Worm (Caenorhabditis elegans) whole organism, L1 larva: ENCODE measurements around the gene K02A2.1.
"Not testable (repeated sequence)": the region's sequence is repeated elsewhere in the genome, so short reads cannot be mapped to it uniquely, and the experiment has no call there.

ENCODE experiments used
- aly-2 ChIP-seq: fragments of 150-350 bp; optimal IDR thresholded peaks from 2 replicates; lab custom pipeline; 2014; ENCODE audit warnings: missing biosample characterization, missing genetic modification characterization
- blmp-1 ChIP-seq: fragments of 150-350 bp; optimal IDR thresholded peaks from 2 replicates; lab custom pipeline; 2014; ENCODE audit warnings: missing biosample characterization, missing genetic modification characterization
- ceh-8 ChIP-seq: fragments of 200-800 bp; sonication (Bioruptor generic); optimal IDR thresholded peaks from 2 replicates; lab custom pipeline; 2018; ENCODE audit warnings: mild to moderate bottlenecking, missing genetic modification characterization, moderate library complexity, missing compliant biosample characterization
- ceh-82 ChIP-seq, 3 experiments: fragments of 150-350 bp in 1 of 3; sonication (generic microtip) in 2 of 3; optimal IDR thresholded peaks; 2 replicates each; lab custom pipeline; 2014 to 2017; ENCODE audit warnings: missing biosample characterization in 3 of 3, missing genetic modification characterization in 3 of 3
- ceh-88 ChIP-seq: fragments of 200-800 bp; sonication (Bioruptor generic); IDR thresholded peaks from 2 replicates; pipeline ENCODE4 v1.3.6; 2022; ENCODE audit warnings: missing genetic modification characterization, missing compliant biosample characterization
- ceh-90 ChIP-seq: sonication (generic microtip); optimal IDR thresholded peaks from 2 replicates; lab custom pipeline; 2016; ENCODE audit warnings: missing genetic modification characterization, missing compliant biosample characterization
- dpl-1 ChIP-seq, 3 experiments: fragments of 150-350 bp in 2 of 3; sonication (generic microtip) in 1 of 3; optimal IDR thresholded peaks; 2 replicates each; lab custom pipeline; 2014 to 2017; ENCODE audit warnings: missing biosample characterization in 3 of 3, missing genetic modification characterization in 3 of 3, missing genetic modification reagents in 3 of 3
- efl-1 ChIP-seq, 4 experiments: fragments of 150-350 bp; optimal IDR thresholded peaks in 3 of 4; peaks in 1 of 4; 1 replicate in 1 of 4; 2 replicates in 3 of 4; lab custom pipeline; 2014; ENCODE audit warnings: missing biosample characterization in 2 of 4, missing genetic modification characterization in 2 of 4, missing genetic modification reagents in 2 of 4
- egl-27 ChIP-seq, 2 experiments: fragments of 150-350 bp in 1 of 2; sonication (generic microtip); optimal IDR thresholded peaks; 3 replicates each; lab custom pipeline; 2017 to 2018; ENCODE audit warnings: missing biosample characterization in 2 of 2, missing genetic modification characterization in 2 of 2, missing genetic modification reagents in 2 of 2
- fkh-10 ChIP-seq: sonication (generic microtip); optimal IDR thresholded peaks from 2 replicates; lab custom pipeline; 2017; ENCODE audit warnings: missing biosample characterization, missing genetic modification reagents, missing genetic modification characterization
- grh-1 ChIP-seq: fragments of 200-800 bp; sonication (Bioruptor generic); IDR thresholded peaks from 2 replicates; pipeline ENCODE4 v1.3.6; 2022; ENCODE audit warnings: missing genetic modification reagents, missing genetic modification characterization, missing compliant biosample characterization
- hpl-2 ChIP-seq: fragments of 150-350 bp; optimal IDR thresholded peaks from 2 replicates; lab custom pipeline; 2014; ENCODE audit warnings: missing biosample characterization, missing genetic modification reagents, missing genetic modification characterization
- isw-1 ChIP-seq: fragments of 200-800 bp; sonication (Bioruptor generic); IDR thresholded peaks from 2 replicates; pipeline ENCODE4 v1.3.6; 2022; ENCODE audit warnings: missing genetic modification characterization, missing compliant biosample characterization
- lin-13 ChIP-seq: fragments of 150-350 bp; optimal IDR thresholded peaks from 2 replicates; lab custom pipeline; 2014; ENCODE audit warnings: missing biosample characterization, missing genetic modification reagents, missing genetic modification characterization
- lin-14 ChIP-seq: fragments of 200-800 bp; sonication (Bioruptor generic); optimal IDR thresholded peaks from 2 replicates; lab custom pipeline; 2018; ENCODE audit warnings: mild to moderate bottlenecking, missing genetic modification characterization, moderate library complexity, missing compliant biosample characterization
- lin-35 ChIP-seq, 2 experiments: fragments of 150-350 bp; optimal IDR thresholded peaks; 2 replicates each; lab custom pipeline; 2014; ENCODE audit warnings: missing biosample characterization in 2 of 2, missing genetic modification characterization in 2 of 2, missing genetic modification reagents in 2 of 2
- lin-39 ChIP-seq: fragments of 150-350 bp; optimal IDR thresholded peaks from 2 replicates; lab custom pipeline; 2014; ENCODE audit warnings: missing biosample characterization, missing genetic modification reagents, missing genetic modification characterization
- lir-3 ChIP-seq: sonication (generic microtip); optimal IDR thresholded peaks from 2 replicates; lab custom pipeline; 2016; ENCODE audit warnings: mild to moderate bottlenecking, missing genetic modification characterization, moderate library complexity, missing compliant biosample characterization; ENCODE audit not compliant: poor library complexity
- lsy-2 ChIP-seq, 2 experiments: fragments of 150-350 bp; optimal IDR thresholded peaks; 2 replicates each; lab custom pipeline; 2014; ENCODE audit warnings: missing biosample characterization in 2 of 2, missing genetic modification characterization in 2 of 2
- mab-9 ChIP-seq: fragments of 200-800 bp; sonication (Bioruptor generic); IDR thresholded peaks from 2 replicates; pipeline ENCODE4 v1.3.6; 2022; ENCODE audit warnings: missing genetic modification reagents, missing genetic modification characterization, missing compliant biosample characterization
- mdl-1 ChIP-seq, 2 experiments: fragments of 150-350 bp; optimal IDR thresholded peaks; 2 replicates each; lab custom pipeline; 2014 to 2017; ENCODE audit warnings: missing biosample characterization in 2 of 2, missing genetic modification characterization in 2 of 2, inconsistent platforms in 1 of 2
- mep-1 ChIP-seq: fragments of 150-350 bp; optimal IDR thresholded peaks from 2 replicates; lab custom pipeline; 2014; ENCODE audit warnings: missing biosample characterization, missing genetic modification characterization
- nhr-19 ChIP-seq: fragments of 200-800 bp; sonication (Bioruptor generic); conservative IDR thresholded peaks from 2 replicates; pipeline ENCODE4 v1.3.6; 2022; ENCODE audit warnings: missing genetic modification characterization, missing compliant biosample characterization
- nhr-20 ChIP-seq: sonication (generic microtip); optimal IDR thresholded peaks from 2 replicates; lab custom pipeline; 2016; ENCODE audit warnings: mild to moderate bottlenecking, missing genetic modification characterization, missing compliant biosample characterization
- nhr-237 ChIP-seq: fragments of 150-350 bp; optimal IDR thresholded peaks from 2 replicates; lab custom pipeline; 2014; ENCODE audit warnings: missing biosample characterization, missing genetic modification characterization
- nhr-47 ChIP-seq: sonication (generic microtip); optimal IDR thresholded peaks from 2 replicates; lab custom pipeline; 2016; ENCODE audit warnings: mild to moderate bottlenecking, missing genetic modification characterization, moderate library complexity, missing compliant biosample characterization
- nhr-71 ChIP-seq: sonication (generic microtip); optimal IDR thresholded peaks from 2 replicates; lab custom pipeline; 2016; ENCODE audit warnings: mild to moderate bottlenecking, missing genetic modification characterization, moderate library complexity, missing compliant biosample characterization
- nhr-85 ChIP-seq: sonication (generic microtip); peaks from one replicate; lab custom pipeline; 2016; ENCODE audit warnings: missing genetic modification characterization, inconsistent platforms, missing compliant biosample characterization
- nhr-90 ChIP-seq: sonication (generic microtip); optimal IDR thresholded peaks from 2 replicates; lab custom pipeline; 2016; ENCODE audit warnings: mild to moderate bottlenecking, missing genetic modification characterization, missing compliant biosample characterization; ENCODE audit not compliant: poor library complexity
- pag-3 ChIP-seq: sonication (generic microtip); optimal IDR thresholded peaks from 2 replicates; lab custom pipeline; 2017; ENCODE audit warnings: missing genetic modification characterization, mild to moderate bottlenecking, missing compliant biosample characterization, antibody characterized with exemption, borderline replicate concordance; ENCODE audit not compliant: insufficient read depth
- rnt-1 ChIP-seq: sonication (generic microtip); optimal IDR thresholded peaks from 2 replicates; lab custom pipeline; 2016; ENCODE audit warnings: mild to moderate bottlenecking, missing genetic modification characterization, moderate library complexity, missing compliant biosample characterization
- skn-1 ChIP-seq: fragments of 150-350 bp; optimal IDR thresholded peaks from 2 replicates; lab custom pipeline; 2014; ENCODE audit warnings: missing biosample characterization, missing genetic modification characterization
- snpc-4 ChIP-seq: fragments of 150-350 bp; optimal IDR thresholded peaks from 2 replicates; lab custom pipeline; 2014; ENCODE audit warnings: missing biosample characterization, missing genetic modification characterization
- snu-23 ChIP-seq: sonication (generic microtip); optimal IDR thresholded peaks from 2 replicates; lab custom pipeline; 2016; ENCODE audit warnings: missing genetic modification characterization, missing compliant biosample characterization
- swsn-7 ChIP-seq: sonication (generic microtip); optimal IDR thresholded peaks from 2 replicates; lab custom pipeline; 2016; ENCODE audit warnings: missing genetic modification characterization, missing compliant biosample characterization
- tbx-2 ChIP-seq: sonication (generic microtip); optimal IDR thresholded peaks from 2 replicates; lab custom pipeline; 2016; ENCODE audit warnings: missing genetic modification characterization, missing compliant biosample characterization
- unc-130 ChIP-seq: fragments of 150-350 bp; optimal IDR thresholded peaks from 2 replicates; lab custom pipeline; 2017; ENCODE audit warnings: missing biosample characterization, missing genetic modification characterization, inconsistent platforms
- unc-30 ChIP-seq: sonication (generic microtip); optimal IDR thresholded peaks from 2 replicates; lab custom pipeline; 2017; ENCODE audit warnings: missing biosample characterization, missing genetic modification characterization
- unc-62 ChIP-seq: fragments of 150-350 bp; optimal IDR thresholded peaks from 2 replicates; lab custom pipeline; 2014; ENCODE audit warnings: missing biosample characterization, missing genetic modification reagents, missing genetic modification characterization
- xbp-1 ChIP-seq: sonication (generic microtip); optimal IDR thresholded peaks from 2 replicates; lab custom pipeline; 2016; ENCODE audit warnings: missing genetic modification characterization, missing compliant biosample characterization
- zip-4 ChIP-seq: fragments of 200-800 bp; sonication (Bioruptor generic); optimal IDR thresholded peaks from 2 replicates; lab custom pipeline; 2018; ENCODE audit warnings: mild to moderate bottlenecking, missing genetic modification characterization, moderate library complexity, missing compliant biosample characterization
- ztf-4 ChIP-seq: fragments of 150-350 bp; optimal IDR thresholded peaks from 2 replicates; lab custom pipeline; 2014; ENCODE audit warnings: missing biosample characterization, missing genetic modification characterization

Gene K02A2.1

ce11 chrII:7434958-7435357, at the start of gene K02A2.1:
K02A2.1 (plus strand) TSS chrII:7435258.
- TF ChIP-seq ceh-90 (tag; lab: Kevin White, UChicago); lsy-2 (tag; optimal IDR thresholded peaks at IDR 0.05; lab: Kevin White, UChicago); dpl-1 (GFP tag; optimal IDR thresholded peaks at IDR 0.05; lab: Kevin White, UChicago): not testable (repeated sequence)
- TF ChIP-seq, all 84 proteins: peak for 0; not testable (repeated sequence) for 84

DNA sequence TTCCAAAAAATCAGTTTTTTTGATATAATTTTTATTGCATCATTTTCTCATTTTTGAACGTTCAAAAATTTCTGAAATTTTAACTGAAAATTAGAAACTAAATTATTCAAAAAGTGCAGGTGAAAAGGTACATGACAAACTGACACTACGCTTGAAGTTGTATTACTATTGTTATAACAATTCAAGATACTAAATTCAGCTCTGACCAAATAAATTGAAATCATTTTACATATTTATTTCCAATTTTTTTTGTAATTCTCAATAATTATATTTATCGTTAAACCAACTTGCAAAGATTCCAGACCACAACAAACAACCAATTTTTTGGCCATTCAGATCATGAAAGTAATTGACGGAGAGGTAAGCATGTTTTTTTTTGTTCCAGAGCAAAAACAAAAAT, 49.6 kb upstream of the K02A2.1 start, which contains the start of gene sre-3:
Gene sre-3, plus strand, starts transcription at position 301 of the 400 bp plus-strand sequence.
- TF ChIP-seq zip-4 (GFP tag; lab: Kevin White, UChicago) (no peak), ztf-4 (tag; lab: Kevin White, UChicago) (no peak), isw-1 (GFP tag; lab: Robert Waterston, UW) (no peak), lir-3 (tag; lab: Kevin White, UChicago) (no peak), unc-30 (tag; lab: Kevin White, UChicago) (no peak), xbp-1 (tag; lab: Kevin White, UChicago) (no peak), unc-62 (no peak), unc-130 (tag; lab: Kevin White, UChicago) (no peak)

ce11 chrII:7390335-7390734, 44.7 kb upstream of the K02A2.1 start:
- TF ChIP-seq nhr-85 (peak; percentile 37), ceh-88 (GFP tag; lab: Robert Waterston, UW) (no peak), lin-14 (GFP tag; lab: Kevin White, UChicago) (peak; percentile 5), nhr-237 (tag; lab: Kevin White, UChicago) (no peak)

DNA sequence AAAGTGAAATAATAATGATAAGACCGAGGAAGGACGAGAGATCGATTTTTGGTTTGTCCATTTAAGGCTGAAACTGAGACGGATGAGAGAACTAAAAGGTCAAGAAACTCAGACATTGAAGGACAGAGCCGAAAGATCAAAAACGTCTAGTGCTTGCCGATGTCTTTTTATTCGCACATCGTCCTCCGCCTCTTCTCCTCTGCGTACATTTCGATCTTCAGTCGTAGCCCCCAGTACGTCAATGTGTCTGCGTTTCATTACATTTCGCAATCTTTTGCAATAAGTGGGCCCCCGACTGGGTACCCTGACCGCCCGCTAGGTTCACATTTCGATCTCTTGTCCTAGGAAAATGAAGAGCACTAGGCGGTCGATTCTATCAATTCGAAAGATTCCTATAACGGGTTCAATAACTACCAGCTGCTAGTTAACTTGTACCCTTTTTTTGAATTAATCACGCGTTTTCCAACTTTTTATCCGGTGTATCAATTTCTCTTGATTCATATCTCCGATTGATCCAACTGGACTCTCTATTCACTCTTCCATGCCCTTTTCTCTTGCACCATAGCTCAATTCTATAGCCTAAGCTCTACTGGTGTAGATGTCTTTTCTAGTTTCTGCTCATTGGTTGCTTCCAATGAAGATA, 42.9 kb upstream of the K02A2.1 start:
- TF ChIP-seq nhr-85 (peak; percentile 82), isw-1 (GFP tag; lab: Robert Waterston, UW) (peak; percentile 24; the same call in 1 of the 2 replicates), zip-4 (GFP tag; lab: Kevin White, UChicago) (peak; percentile 75), rnt-1 (tag; lab: Kevin White, UChicago) (peak; percentile 38), nhr-90 (tag; lab: Kevin White, UChicago) (peak; percentile 33), hpl-2 (GFP tag; lab: Kevin White, UChicago) (no peak), nhr-20 (tag; lab: Kevin White, UChicago) (peak; percentile 66), fkh-10 (GFP tag; lab: Kevin White, UChicago) (no peak), nhr-19 (GFP tag; lab: Robert Waterston, UW) (peak; percentile 32; the same call in 1 of the 2 replicates), nhr-237 (tag; lab: Kevin White, UChicago) (peak; percentile 53), ceh-82 (tag; optimal IDR thresholded peaks at IDR 0.05; lab: Kevin White, UChicago) (peak; percentile 50 to 76 (median 71)), xbp-1 (tag; lab: Kevin White, UChicago) (peak; percentile 53), grh-1 (GFP tag; lab: Robert Waterston, UW) (no peak), aly-2 (tag; lab: Kevin White, UChicago) (no peak), mep-1 (tag; lab: Kevin White, UChicago) (no peak), lin-13 (no peak), egl-27 (tag; optimal IDR thresholded peaks at IDR 0.05; lab: Kevin White, UChicago) (peak; percentile 46 to 68), lin-35 (GFP tag; optimal IDR thresholded peaks at IDR 0.05; lab: Kevin White, UChicago) (peak; percentile 34 to 44), mdl-1 (tag; optimal IDR thresholded peaks at IDR 0.05; lab: Kevin White, UChicago) (peak in 1 of 2 experiments; percentile 42), nhr-71 (peak; percentile 77), mab-9 (no peak), lsy-2 (tag; optimal IDR thresholded peaks at IDR 0.05; lab: Kevin White, UChicago) (peak; percentile 6 to 69), ceh-8 (no peak), snu-23 (GFP tag; lab: Kevin White, UChicago) (peak; percentile 67), pag-3 (tag; lab: Kevin White, UChicago) (no peak), skn-1 (tag; lab: Kevin White, UChicago) (peak; percentile 76), lin-14 (GFP tag; lab: Kevin White, UChicago) (peak; percentile 87), efl-1 (optimal IDR thresholded peaks at IDR 0.05; lab: Kevin White, UChicago) (peak; percentile 42 to 62), efl-1 (GFP tag; optimal IDR thresholded peaks at IDR 0.05 in 1 of 2; lab: Kevin White, UChicago) (peak; percentile 12 to 93), dpl-1 (GFP tag; optimal IDR thresholded peaks at IDR 0.05; lab: Kevin White, UChicago) (peak in 2 of 3 experiments; percentile 1 to 3), snpc-4 (tag; lab: Kevin White, UChicago) (no peak), unc-62 (no peak), tbx-2 (tag; lab: Kevin White, UChicago) (peak; percentile 37), nhr-47 (peak; percentile 36), lin-39 (tag; lab: Kevin White, UChicago) (no peak), blmp-1 (tag; lab: Kevin White, UChicago) (peak; percentile 57), swsn-7 (peak; percentile 33)
